Worm (Caenorhabditis elegans): ENCODE data around the gene hrg-9.

DNA sequence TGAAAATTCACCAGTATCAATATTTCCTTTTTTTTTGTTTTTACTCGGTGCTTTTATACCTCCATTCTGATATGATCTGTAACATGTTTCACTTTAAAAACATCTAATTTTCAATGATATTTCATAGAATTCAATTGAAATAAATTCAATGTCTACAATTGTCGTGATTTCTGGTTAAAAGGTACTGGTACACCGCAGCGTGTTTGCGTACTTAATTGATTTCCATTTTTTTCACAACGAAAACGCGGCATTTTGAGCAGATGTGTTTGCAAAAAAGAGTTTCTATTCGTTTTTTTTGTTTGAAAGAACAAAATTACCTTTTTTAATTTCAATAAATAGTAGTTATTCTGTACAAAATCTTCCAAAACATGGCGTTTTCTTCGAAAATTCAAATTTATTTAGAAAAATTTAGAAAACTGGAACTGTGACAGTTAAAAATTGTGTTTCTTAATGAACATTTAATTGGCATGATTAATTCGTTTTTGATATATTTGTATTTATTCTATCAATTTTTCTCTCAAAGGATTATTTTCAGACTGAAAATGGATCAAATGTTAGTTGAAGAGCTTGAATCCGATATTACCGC is 7.5 kb upstream of the hrg-9 start, which contains the start of gene pnn-1:
- TF ChIP-seq R02D3.7 (tag; optimal IDR thresholded peaks at IDR 0.05) (no peak), arid-1 (GFP tag; conservative IDR thresholded peaks at IDR 0.05) (no peak)
